Fruit fly (Drosophila melanogaster): ENCODE results near the gene CG33922.

- TF ChIP-seq h (GFP tag; optimal IDR thresholded peaks at IDR 0.05), result no peak
- no peak for TF ChIP-seq pan (optimal IDR thresholded peaks at IDR 0.05)
- no peak for TF ChIP-seq Hr78 (GFP tag; optimal IDR thresholded peaks at IDR 0.05)
- TF ChIP-seq Vsx2 (GFP tag; optimal IDR thresholded peaks at IDR 0.05; ENCODE audit: partially characterized antibody), result no peak
These were observed 11.9 kb upstream of the CG33922 start, which contains the start of gene CG5565 for dm6 chr2L:1355824-1356223.

Measured in whole organism, wandering third instar larva.